Fruit fly (Drosophila melanogaster) S2 (cell line): ENCODE data around the gene dco.

Source experiments
- CG8478 ChIP-seq: fragments of >200 bp; optimal IDR thresholded peaks from 2 replicates; lab custom pipeline; 2018
- CTCF ChIP-seq, 2 experiments: fragments of >200 bp; optimal IDR thresholded peaks; 2 replicates each; lab custom pipeline; 2018

DNA sequence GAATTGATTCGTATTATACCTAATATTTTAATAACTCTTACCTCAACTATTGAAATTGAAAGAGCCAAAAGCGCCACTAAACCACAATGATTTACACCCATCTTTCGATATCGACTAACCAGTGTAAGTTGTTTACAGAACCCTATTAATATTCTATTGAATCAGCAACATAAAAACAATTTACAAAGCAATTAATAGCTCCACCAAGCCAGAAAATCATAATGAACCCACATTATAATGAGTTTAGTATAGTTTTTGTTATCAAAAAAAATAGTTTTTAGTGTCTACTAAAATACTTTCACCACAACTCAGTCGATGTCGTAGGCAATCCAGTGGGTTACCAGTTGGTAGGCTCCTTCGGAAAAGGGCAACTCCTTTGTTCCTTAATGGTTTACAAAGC, 16.0 kb downstream of the dco start, which contains the start of gene CG33920:
- no peak for TF ChIP-seq CG8478 (lab: Kevin White, UChicago)
- no peak for TF ChIP-seq CTCF (optimal IDR thresholded peaks at IDR 0.05; lab: Kevin White, UChicago)
